Worm (Caenorhabditis elegans) whole organism, L3 larva: ENCODE measurements around the gene fat-5.

Source experiments
- R02D3.7 ChIP-seq: fragments of 150-350 bp; optimal IDR thresholded peaks from 2 replicates; lab custom pipeline; 2014; ENCODE audit warnings: missing biosample characterization, missing genetic modification characterization
- ZK546.5 ChIP-seq: sonication (generic microtip); optimal IDR thresholded peaks from 2 replicates; lab custom pipeline; 2017; ENCODE audit warnings: missing biosample characterization, missing genetic modification characterization
- aly-2 ChIP-seq: fragments of 150-350 bp; optimal IDR thresholded peaks from 2 replicates; lab custom pipeline; 2014; ENCODE audit warnings: missing biosample characterization, missing genetic modification characterization
- ceh-16 ChIP-seq: sonication (generic microtip); optimal IDR thresholded peaks from 2 replicates; lab custom pipeline; 2017; ENCODE audit warnings: missing biosample characterization, missing genetic modification characterization
- ceh-82 ChIP-seq: fragments of 150-350 bp; optimal IDR thresholded peaks from 2 replicates; lab custom pipeline; 2014; ENCODE audit warnings: missing biosample characterization, missing genetic modification characterization
- ceh-9 ChIP-seq: sonication (generic microtip); optimal IDR thresholded peaks from 2 replicates; lab custom pipeline; 2018; ENCODE audit warnings: missing biosample characterization, missing genetic modification characterization
- daf-12 ChIP-seq: fragments of 150-350 bp; optimal IDR thresholded peaks from 2 replicates; lab custom pipeline; 2014; ENCODE audit warnings: missing biosample characterization, missing genetic modification reagents, missing genetic modification characterization
- egl-27 ChIP-seq: sonication (generic microtip); optimal IDR thresholded peaks from 4 replicates; lab custom pipeline; 2017; ENCODE audit warnings: missing biosample characterization, missing genetic modification reagents, missing genetic modification characterization
- egl-5 ChIP-seq: fragments of 150-350 bp; optimal IDR thresholded peaks from 2 replicates; lab custom pipeline; 2017; ENCODE audit warnings: missing biosample characterization, missing genetic modification reagents, missing genetic modification characterization, inconsistent platforms
- elt-1 ChIP-seq: fragments of 150-350 bp; optimal IDR thresholded peaks from 2 replicates; lab custom pipeline; 2014; ENCODE audit warnings: missing biosample characterization, missing genetic modification characterization
- elt-2 ChIP-seq: sonication (generic microtip); optimal IDR thresholded peaks from 2 replicates; lab custom pipeline; 2016; ENCODE audit warnings: missing genetic modification reagents, mild to moderate bottlenecking, missing genetic modification characterization, missing compliant biosample characterization
- elt-3 ChIP-seq, 3 experiments: fragments of 150-350 bp in 1 of 3; sonication (generic microtip) in 2 of 3; optimal IDR thresholded peaks; 2 replicates in 2 of 3; 4 replicates in 1 of 3; lab custom pipeline; 2014 to 2017; ENCODE audit warnings: missing biosample characterization in 3 of 3, missing genetic modification characterization in 3 of 3
- eor-1 ChIP-seq, 2 experiments: fragments of 150-350 bp; optimal IDR thresholded peaks; 2 replicates each; lab custom pipeline; 2014 to 2018; ENCODE audit warnings: missing biosample characterization in 2 of 2, missing genetic modification characterization in 2 of 2
- fkh-10 ChIP-seq: sonication (generic microtip); optimal IDR thresholded peaks from 2 replicates; lab custom pipeline; 2017; ENCODE audit warnings: missing biosample characterization, missing genetic modification reagents, missing genetic modification characterization
- hmg-11 ChIP-seq: sonication (generic microtip); optimal IDR thresholded peaks from 2 replicates; lab custom pipeline; 2016; ENCODE audit warnings: missing genetic modification characterization, missing compliant biosample characterization
- jun-1 ChIP-seq: fragments of 150-350 bp; optimal IDR thresholded peaks from 2 replicates; lab custom pipeline; 2014; ENCODE audit warnings: missing biosample characterization, missing genetic modification reagents, missing genetic modification characterization
- lin-39 ChIP-seq: fragments of 150-350 bp; optimal IDR thresholded peaks from 2 replicates; lab custom pipeline; 2018; ENCODE audit warnings: missing biosample characterization, missing genetic modification reagents, missing genetic modification characterization
- lsy-12 ChIP-seq: sonication (generic microtip); optimal IDR thresholded peaks from 2 replicates; lab custom pipeline; 2016; ENCODE audit warnings: mild to moderate bottlenecking, missing genetic modification characterization, missing compliant biosample characterization
- mdl-1 ChIP-seq: fragments of 150-350 bp; optimal IDR thresholded peaks from 2 replicates; lab custom pipeline; 2014; ENCODE audit warnings: missing biosample characterization, missing genetic modification characterization
- mml-1 ChIP-seq: fragments of 150-350 bp; sonication (generic microtip); optimal IDR thresholded peaks from 3 replicates; lab custom pipeline; 2014; ENCODE audit warnings: missing biosample characterization, missing genetic modification characterization
- nfya-1 ChIP-seq: sonication (generic microtip); optimal IDR thresholded peaks from 2 replicates; lab custom pipeline; 2017; ENCODE audit warnings: missing genetic modification characterization, mild to moderate bottlenecking, missing compliant biosample characterization, antibody characterized with exemption, moderate library complexity; ENCODE audit not compliant: insufficient read depth
- nhr-11 ChIP-seq: fragments of 150-350 bp; optimal IDR thresholded peaks from 2 replicates; lab custom pipeline; 2014; ENCODE audit warnings: missing biosample characterization, missing genetic modification characterization
- nhr-12 ChIP-seq: fragments of 150-350 bp; optimal IDR thresholded peaks from 2 replicates; lab custom pipeline; 2014; ENCODE audit warnings: missing biosample characterization, missing genetic modification characterization
- nhr-23 ChIP-seq: fragments of 150-350 bp; optimal IDR thresholded peaks from 2 replicates; lab custom pipeline; 2014; ENCODE audit warnings: missing biosample characterization, missing genetic modification reagents, missing genetic modification characterization
- nhr-237 ChIP-seq: fragments of 150-350 bp; optimal IDR thresholded peaks from 2 replicates; lab custom pipeline; 2014; ENCODE audit warnings: missing biosample characterization, missing genetic modification characterization
- nhr-25 ChIP-seq: sonication (generic microtip); optimal IDR thresholded peaks from 2 replicates; lab custom pipeline; 2017; ENCODE audit warnings: missing biosample characterization, missing genetic modification characterization
- nhr-43 ChIP-seq: sonication (generic microtip); optimal IDR thresholded peaks from 2 replicates; lab custom pipeline; 2016; ENCODE audit warnings: mild to moderate bottlenecking, missing genetic modification characterization, missing compliant biosample characterization; ENCODE audit not compliant: poor library complexity, severe bottlenecking
- nhr-67 ChIP-seq: fragments of 150-350 bp; optimal IDR thresholded peaks from 2 replicates; lab custom pipeline; 2014; ENCODE audit warnings: missing biosample characterization, missing genetic modification characterization
- nhr-76 ChIP-seq: fragments of 150-350 bp; sonication (generic microtip); optimal IDR thresholded peaks from 5 replicates; lab custom pipeline; 2014; ENCODE audit warnings: missing biosample characterization, missing genetic modification characterization
- nhr-77 ChIP-seq: fragments of 150-350 bp; optimal IDR thresholded peaks from 2 replicates; lab custom pipeline; 2014; ENCODE audit warnings: missing biosample characterization, missing genetic modification characterization
- pqm-1 ChIP-seq: fragments of 150-350 bp; optimal IDR thresholded peaks from 2 replicates; lab custom pipeline; 2017; ENCODE audit warnings: missing biosample characterization, missing genetic modification characterization, inconsistent platforms
- sea-2 ChIP-seq: fragments of 150-350 bp; sonication (generic microtip); optimal IDR thresholded peaks from 4 replicates; lab custom pipeline; 2014; ENCODE audit warnings: missing biosample characterization, missing genetic modification reagents, missing genetic modification characterization
- skn-1 ChIP-seq: fragments of 150-350 bp; optimal IDR thresholded peaks from 2 replicates; lab custom pipeline; 2014; ENCODE audit warnings: missing biosample characterization, missing genetic modification characterization
- unc-39 ChIP-seq: sonication (generic microtip); optimal IDR thresholded peaks from 4 replicates; lab custom pipeline; 2017; ENCODE audit warnings: missing biosample characterization, missing genetic modification characterization
- unc-62 ChIP-seq: fragments of 150-350 bp; sonication (generic microtip); optimal IDR thresholded peaks from 4 replicates; lab custom pipeline; 2014; ENCODE audit warnings: missing biosample characterization, missing genetic modification reagents, missing genetic modification characterization
- ztf-11 ChIP-seq: fragments of 150-350 bp; optimal IDR thresholded peaks from 2 replicates; lab custom pipeline; 2014; ENCODE audit warnings: missing biosample characterization, missing genetic modification characterization
- ztf-4 ChIP-seq: fragments of 150-350 bp; optimal IDR thresholded peaks from 2 replicates; lab custom pipeline; 2014; ENCODE audit warnings: missing biosample characterization, missing genetic modification characterization

The fat-5 gene

DNA sequence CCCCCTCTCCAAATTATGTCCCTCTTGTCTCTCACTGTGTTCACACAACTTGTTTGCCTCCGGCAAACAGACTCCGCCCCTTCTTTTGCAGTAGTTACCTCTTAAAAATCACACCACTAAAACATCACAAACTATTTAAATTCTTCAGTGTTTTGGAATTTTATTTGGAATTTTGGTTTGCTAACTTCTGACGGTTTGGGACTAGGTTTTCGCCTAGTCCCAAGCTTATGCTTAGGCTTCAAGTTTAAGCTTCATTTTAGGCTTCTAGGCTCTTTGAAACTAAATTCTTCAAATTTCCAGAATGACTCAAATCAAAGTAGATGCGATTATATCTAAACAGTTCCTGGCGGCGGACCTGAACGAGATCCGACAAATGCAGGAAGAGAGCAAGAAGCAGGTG, at the start of gene fat-5:
Gene fat-5, plus strand, starts transcription at position 301 of the 400 bp plus-strand sequence.
- TF ChIP-seq nhr-11 (no peak), nhr-12 (no peak), nhr-25 (tag; lab: Kevin White, UChicago) (no peak), egl-5 (tag; lab: Kevin White, UChicago) (no peak), lsy-12 (tag; lab: Kevin White, UChicago) (no peak), R02D3.7 (tag; lab: Kevin White, UChicago) (no peak), mml-1 (tag; lab: Kevin White, UChicago) (no peak), ceh-82 (no peak), unc-62 (GFP tag; lab: Kevin White, UChicago) (no peak), aly-2 (tag; lab: Kevin White, UChicago) (no peak), skn-1 (tag; lab: Kevin White, UChicago) (no peak), pqm-1 (no peak), nhr-43 (tag; lab: Kevin White, UChicago) (no peak), egl-27 (tag; lab: Kevin White, UChicago) (no peak), daf-12 (tag; lab: Kevin White, UChicago) (no peak), unc-39 (tag; lab: Kevin White, UChicago) (no peak), lin-39 (tag; lab: Kevin White, UChicago) (no peak), ceh-9 (tag; lab: Kevin White, UChicago) (no peak), nhr-67 (tag; lab: Kevin White, UChicago) (no peak)
- TF ChIP-seq, all 47 proteins: peak for 0

DNA sequence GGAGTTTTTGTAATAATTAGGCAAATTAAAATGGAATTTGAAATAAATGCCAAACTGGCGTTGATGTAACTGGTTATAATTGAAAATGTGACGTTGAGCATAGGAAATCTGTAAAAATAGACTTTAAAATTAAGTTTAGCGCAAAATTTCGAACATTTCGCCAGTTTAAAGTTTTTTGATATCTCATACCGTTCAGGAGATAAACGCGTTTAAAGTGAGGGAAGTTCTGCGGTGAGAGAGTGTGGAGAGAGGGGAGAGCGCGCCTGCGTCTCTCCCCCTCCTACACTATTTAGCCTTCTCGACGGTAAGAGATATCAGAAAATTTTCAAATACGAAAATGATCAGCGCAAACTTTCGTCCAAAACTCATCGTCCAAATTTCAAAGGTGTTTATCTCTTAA, 48.3 kb upstream of the fat-5 start, which contains the start of gene str-92:
Gene str-92, minus strand, starts transcription at position 101 of the 400 bp plus-strand sequence.
- no peak for TF ChIP-seq mdl-1 (tag; lab: Kevin White, UChicago)
- TF ChIP-seq hmg-11 (tag; lab: Kevin White, UChicago), result no peak
- TF ChIP-seq ztf-11, result no peak
- no peak for TF ChIP-seq nhr-23 (tag; lab: Kevin White, UChicago)
- no peak for TF ChIP-seq eor-1 (tag; optimal IDR thresholded peaks at IDR 0.05; lab: Kevin White, UChicago)
- TF ChIP-seq nfya-1 (tag; lab: Kevin White, UChicago), result no peak
- no peak for TF ChIP-seq egl-27 (tag; lab: Kevin White, UChicago)
- TF ChIP-seq unc-39 (tag; lab: Kevin White, UChicago), result no peak
- TF ChIP-seq ztf-4 (tag; lab: Kevin White, UChicago), result no peak
- TF ChIP-seq nhr-43 (tag; lab: Kevin White, UChicago), result no peak

DNA sequence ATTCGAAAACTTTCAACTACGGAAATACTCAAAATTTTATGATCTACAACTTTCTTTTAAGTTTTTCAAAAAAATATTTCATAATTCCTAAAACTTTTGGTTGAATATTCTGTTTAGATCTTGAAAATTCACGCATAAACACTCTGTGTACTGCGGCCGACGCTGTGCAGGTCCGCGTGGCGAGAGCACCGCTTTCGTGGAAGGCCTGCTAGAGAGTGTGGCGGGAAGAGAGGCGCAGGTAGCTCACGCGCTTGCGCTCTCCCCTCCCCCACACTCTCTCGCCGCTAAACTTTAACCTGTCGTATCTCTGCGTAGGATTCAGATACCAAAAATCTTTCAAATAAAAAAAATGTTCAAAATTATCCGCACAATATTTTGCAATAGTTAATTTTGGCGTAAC, 41.5 kb upstream of the fat-5 start:
- no peak for TF ChIP-seq aly-2 (tag; lab: Kevin White, UChicago)
- TF ChIP-seq fkh-10, result no peak
- no peak for TF ChIP-seq egl-27 (tag; lab: Kevin White, UChicago)
- TF ChIP-seq nfya-1 (tag; lab: Kevin White, UChicago), result no peak
- no peak for TF ChIP-seq nhr-76
- no peak for TF ChIP-seq nhr-237 (tag; lab: Kevin White, UChicago)
- TF ChIP-seq nhr-77 (tag; lab: Kevin White, UChicago), result no peak
- no peak for TF ChIP-seq mml-1 (tag; lab: Kevin White, UChicago)
- TF ChIP-seq skn-1 (tag; lab: Kevin White, UChicago), result no peak
- TF ChIP-seq ztf-11, result no peak
- no peak for TF ChIP-seq ZK546.5
- no peak for TF ChIP-seq ceh-9 (tag; lab: Kevin White, UChicago)

ce11 chrV:17683763-17684162, 41.0 kb upstream of the fat-5 start, which contains the start of gene F59A1.15:
TSS of gene F59A1.15 (minus strand) at chrV:17683863.
- TF ChIP-seq ztf-11 (no peak), mml-1 (tag; lab: Kevin White, UChicago) (no peak), fkh-10 (no peak), ztf-4 (tag; lab: Kevin White, UChicago) (no peak), pqm-1 (no peak), daf-12 (tag; lab: Kevin White, UChicago) (no peak), elt-3 (tag; optimal IDR thresholded peaks at IDR 0.05; lab: Kevin White, UChicago) (no peak), jun-1 (tag; lab: Kevin White, UChicago) (no peak)
- TF ChIP-seq, all 47 proteins: peak for 0

- TF ChIP-seq ceh-16 (no peak), lin-39 (tag; lab: Kevin White, UChicago) (no peak), elt-1 (tag; lab: Kevin White, UChicago) (no peak), elt-2 (tag; lab: Kevin White, UChicago) (no peak), ceh-9 (tag; lab: Kevin White, UChicago) (no peak), sea-2 (GFP tag; lab: Kevin White, UChicago) (no peak)
Observed at ce11 chrV:17684857-17685256, 39.9 kb upstream of the fat-5 start, which contains the start of the genes F59A1.16 and F59A1.6. TSS of gene F59A1.16 (minus strand) at chrV:17684957. TSS of gene F59A1.6 (plus strand) at chrV:17685141.
